Fruit fly (Drosophila melanogaster) whole organism, adult: ENCODE data around the gene sina.

Source experiments
- CG12768 ChIP-seq: fragments of 200-800 bp; sonication (Bioruptor generic); optimal IDR thresholded peaks from 2 replicates; lab custom pipeline; 2017; ENCODE audit warnings: missing biosample characterization, missing genetic modification characterization, mild to moderate bottlenecking, moderate library complexity, missing genetic modification reagents
- CG14711 ChIP-seq: fragments of 200-800 bp; sonication (Bioruptor generic); optimal IDR thresholded peaks from 2 replicates; lab custom pipeline; 2018; ENCODE audit warnings: missing biosample characterization, mild to moderate bottlenecking, missing genetic modification characterization, moderate library complexity
- CG5204 ChIP-seq: fragments of 200-800 bp; sonication (Bioruptor generic); optimal IDR thresholded peaks from 2 replicates; lab custom pipeline; 2016; ENCODE audit warnings: missing biosample characterization, missing genetic modification characterization
- CG7045 ChIP-seq: fragments of 200-800 bp; sonication (Bioruptor generic); optimal IDR thresholded peaks from 2 replicates; lab custom pipeline; 2017; ENCODE audit warnings: missing biosample characterization, mild to moderate bottlenecking, missing genetic modification characterization
- CG7101 ChIP-seq: fragments of 200-800 bp; sonication (Bioruptor generic); optimal IDR thresholded peaks from 2 replicates; lab custom pipeline; 2018; ENCODE audit warnings: missing biosample characterization, mild to moderate bottlenecking, missing genetic modification characterization, moderate library complexity
- kay ChIP-seq: fragments of 200-800 bp; sonication (Bioruptor generic); peaks from one replicate; lab custom pipeline; 2016; ENCODE audit warnings: missing biosample characterization, missing genetic modification characterization, borderline replicate concordance

DNA sequence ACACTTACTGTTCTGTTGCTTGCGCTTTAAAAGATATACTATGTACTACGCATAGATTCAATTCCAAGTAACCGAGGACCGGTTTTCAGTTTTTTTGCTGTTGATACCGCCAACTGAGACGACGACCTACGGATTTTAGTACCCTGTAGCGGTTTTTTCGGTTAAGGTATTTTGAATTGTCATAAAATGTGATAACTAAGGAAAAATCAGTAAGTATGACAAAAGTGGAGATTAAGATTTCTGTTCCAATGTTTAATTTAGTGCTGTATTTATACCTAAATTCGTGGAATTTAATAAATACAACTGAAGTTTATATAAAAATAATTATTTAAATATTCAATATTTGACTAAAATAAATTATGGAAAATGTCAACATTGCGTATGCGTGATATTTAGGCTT, 27.5 kb downstream of the sina start:
- no peak for TF ChIP-seq CG12768 (GFP tag; lab: Kevin White, UChicago)
- no peak for TF ChIP-seq CG14711
- TF ChIP-seq CG5204 (GFP tag; lab: Kevin White, UChicago), result no peak
- TF ChIP-seq CG7101 (tag; lab: Kevin White, UChicago), result no peak
- no peak for TF ChIP-seq kay
- TF ChIP-seq CG7045 (GFP tag; lab: Kevin White, UChicago), result no peak
